Worm (Caenorhabditis elegans) whole organism, midembryonic: ENCODE results near the gene ZC373.2.

ENCODE experiments used
- T22C8.4 ChIP-seq: fragments of 200-800 bp; sonication (Bioruptor generic); IDR thresholded peaks from 2 replicates; pipeline ENCODE4 v1.3.6; 2022; ENCODE audit warnings: missing genetic modification characterization, missing compliant biosample characterization
- flt-1 ChIP-seq: fragments of 200-800 bp; sonication (Bioruptor generic); IDR thresholded peaks from 2 replicates; pipeline ENCODE4 v1.3.6; 2022; ENCODE audit warnings: missing genetic modification characterization, missing compliant biosample characterization
- med-1 ChIP-seq: sonication (generic microtip); optimal IDR thresholded peaks from 2 replicates; lab custom pipeline; 2017; ENCODE audit warnings: missing genetic modification characterization, mild to moderate bottlenecking, missing compliant biosample characterization, antibody characterized with exemption, missing genetic modification reagents; ENCODE audit not compliant: insufficient read depth
- ref-1 ChIP-seq: fragments of 200-800 bp; sonication (Bioruptor generic); conservative IDR thresholded peaks from 2 replicates; pipeline ENCODE4 v1.3.6; 2022; ENCODE audit warnings: missing genetic modification reagents, missing genetic modification characterization, missing compliant biosample characterization
- ztf-23 ChIP-seq: fragments of 200-800 bp; sonication (Bioruptor generic); IDR thresholded peaks from 2 replicates; pipeline ENCODE4 v1.3.6; 2022; ENCODE audit warnings: missing genetic modification reagents, missing genetic modification characterization, missing compliant biosample characterization

DNA sequence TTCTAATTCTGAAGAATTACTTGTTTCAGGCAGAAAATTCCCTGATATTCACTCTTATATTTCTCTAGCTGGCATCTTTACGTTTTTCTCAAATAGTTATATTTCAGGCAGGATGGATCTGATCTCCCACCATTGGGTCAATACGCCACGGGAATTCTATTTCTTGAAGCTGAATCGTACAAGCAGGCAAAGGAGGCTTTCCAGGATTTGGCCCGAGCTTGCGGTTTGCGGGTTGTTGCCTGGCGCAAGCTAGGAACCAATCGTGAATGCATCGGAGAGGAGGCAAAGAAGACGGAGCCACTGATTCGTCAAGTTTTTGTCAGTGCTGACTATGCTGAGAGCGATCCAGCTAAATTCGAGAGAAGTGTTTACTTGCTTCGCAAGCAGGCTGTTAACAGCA is 26.8 kb upstream of the ZC373.2 start:
- TF ChIP-seq flt-1 (GFP tag; lab: Robert Waterston, UW) (no peak), ztf-23 (no peak), T22C8.4 (GFP tag; lab: Robert Waterston, UW) (no peak), med-1 (GFP tag; lab: Kevin White, UChicago) (no peak), ref-1 (no peak)
